Fruit fly (Drosophila melanogaster) S2 (cell line): ENCODE data around the gene CG42467.

Source experiments
- CG8478 ChIP-seq: fragments of >200 bp; optimal IDR thresholded peaks from 2 replicates; lab custom pipeline; 2018
- CTCF ChIP-seq, 2 experiments: fragments of >200 bp; optimal IDR thresholded peaks; 2 replicates each; lab custom pipeline; 2018

- TF ChIP-seq CTCF (optimal IDR thresholded peaks at IDR 0.05; lab: Kevin White, UChicago) (no peak), CG8478 (lab: Kevin White, UChicago) (no peak)
These were observed 10.6 kb downstream of the CG42467 start, which contains the start of gene cutlet for dm6 chr2L:3711665-3712064.
